Worm (Caenorhabditis elegans) whole organism, dauer: ENCODE measurements around the gene osm-6.

Source experiments
- unc-62 ChIP-seq: sonication (generic microtip); optimal IDR thresholded peaks from 2 replicates; lab custom pipeline; 2017; ENCODE audit warnings: missing biosample characterization, missing genetic modification reagents, missing genetic modification characterization

The osm-6 gene

ce11 chrV:11945429-11945828 is 18.2 kb upstream of the osm-6 start:
- no peak for TF ChIP-seq unc-62 (GFP tag; lab: Kevin White, UChicago)

DNA sequence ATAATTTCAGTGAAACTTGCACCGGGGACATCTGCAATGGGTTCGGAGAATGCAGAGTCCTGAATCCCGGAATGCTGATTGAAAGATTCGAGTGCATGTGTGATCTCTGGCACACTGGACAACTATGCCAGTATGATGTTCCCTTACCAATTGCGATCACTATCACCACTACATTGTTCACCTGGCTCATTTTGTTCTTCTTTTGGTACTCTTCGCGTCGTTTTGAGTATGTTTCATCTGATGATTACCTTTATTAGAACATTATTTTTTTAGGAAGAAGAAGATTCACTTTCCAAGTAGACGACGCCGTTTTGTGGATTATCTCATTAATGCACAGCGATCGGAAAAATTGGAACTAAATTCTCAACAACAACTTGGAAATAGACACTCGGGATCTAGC is 16.5 kb upstream of the osm-6 start:
- TF ChIP-seq unc-62 (GFP tag; lab: Kevin White, UChicago), result no peak

- no peak for TF ChIP-seq unc-62 (GFP tag; lab: Kevin White, UChicago)
Observed at ce11 chrV:11942325-11942724, 15.1 kb upstream of the osm-6 start, which contains the start of gene F58H1.6. TSS of gene F58H1.6 (plus strand) at chrV:11942625.

ce11 chrV:11941664-11942063 is 14.4 kb upstream of the osm-6 start:
- TF ChIP-seq unc-62 (GFP tag; lab: Kevin White, UChicago), result no peak

- TF ChIP-seq unc-62 (GFP tag; lab: Kevin White, UChicago), result no peak
Observed at ce11 chrV:11940329-11940728, 13.1 kb upstream of the osm-6 start.

DNA sequence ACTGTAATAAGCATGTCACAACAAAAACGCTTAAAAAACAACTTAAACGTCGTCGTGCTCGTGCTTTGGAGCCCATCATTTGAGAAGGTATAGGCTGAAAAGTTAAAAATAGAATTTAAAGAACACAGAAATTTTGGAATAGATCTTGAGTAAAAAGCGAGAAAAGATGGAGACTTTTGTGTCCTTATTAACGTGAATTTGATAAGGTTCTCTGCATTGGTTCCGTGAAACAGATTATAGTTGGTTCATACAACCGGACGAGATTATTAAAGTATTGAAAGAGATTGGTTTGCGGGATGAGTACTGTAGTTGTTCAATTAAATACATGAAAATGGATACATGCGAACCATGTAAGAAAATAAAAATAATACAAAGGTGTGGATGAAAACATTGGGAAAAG is 10.5 kb upstream of the osm-6 start, which contains the start of gene gpla-1:
TSS of gene gpla-1 (minus strand) at position 101 of the 400 bp plus-strand sequence.
- no peak for TF ChIP-seq unc-62 (GFP tag; lab: Kevin White, UChicago)

DNA sequence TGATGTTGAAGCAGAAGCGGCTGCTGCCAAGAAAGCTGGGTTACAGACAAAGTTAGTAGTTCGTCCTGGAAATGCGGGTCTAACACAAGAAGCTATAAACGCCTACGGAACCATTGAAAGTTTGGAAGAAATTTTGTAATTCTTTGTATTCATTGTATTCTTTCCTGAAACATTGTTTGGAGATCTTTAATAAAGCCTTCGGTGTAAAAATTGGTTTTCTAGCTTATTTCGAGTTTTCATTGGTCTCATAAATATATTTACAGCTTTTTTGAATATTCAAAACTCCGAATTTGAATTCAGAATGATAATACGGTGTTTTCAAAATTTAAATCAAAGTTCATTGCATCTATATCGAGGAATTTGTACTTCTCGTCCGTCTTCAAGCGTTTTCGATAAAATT is 7.6 kb upstream of the osm-6 start, which contains the start of gene F58H1.8:
TSS of gene F58H1.8 (plus strand) at position 301 of the 400 bp plus-strand sequence.
- TF ChIP-seq unc-62 (GFP tag; lab: Kevin White, UChicago), result no peak

DNA sequence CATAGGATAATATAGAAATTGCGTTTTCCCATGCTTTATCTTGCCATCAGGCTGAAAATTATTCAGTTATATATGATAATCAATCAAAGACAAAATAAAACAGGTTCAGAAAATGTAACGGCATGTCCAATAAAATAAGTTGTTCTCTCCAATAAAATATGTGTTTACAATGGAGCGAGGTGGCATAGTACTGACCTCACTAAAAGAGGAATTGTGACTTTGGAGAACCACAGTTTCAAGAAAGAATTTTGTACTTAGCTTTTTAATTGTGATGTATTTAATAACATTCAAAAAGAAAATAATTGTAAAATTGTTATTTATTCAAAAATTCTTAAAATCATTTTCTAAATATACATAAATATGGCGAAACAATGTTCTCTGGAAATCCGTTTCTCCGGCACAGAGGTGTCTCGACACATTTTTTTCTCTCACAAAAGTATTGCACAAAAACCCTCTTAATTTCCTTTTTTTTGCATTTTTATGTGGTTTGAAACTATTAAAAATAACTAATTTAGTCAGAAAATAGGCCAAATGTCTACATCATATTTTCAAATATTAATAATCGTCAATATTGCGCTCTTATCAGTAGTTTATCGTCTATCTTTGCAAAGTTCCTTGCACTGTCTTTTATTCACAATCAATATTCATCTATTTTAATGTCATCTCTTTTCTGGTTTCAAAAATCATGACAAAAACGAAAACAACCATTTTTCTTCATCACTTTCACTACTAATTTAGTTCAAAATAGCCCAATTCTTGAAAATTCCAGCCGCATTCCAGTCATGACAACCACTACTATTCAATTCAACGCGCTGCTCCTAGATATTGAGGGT is 6.2 kb upstream of the osm-6 start, which contains the start of the genes aman-2 and F58H1.3:
TSS of gene aman-2 (minus strand) at position 51 of the 833 bp plus-strand sequence.
TSS of gene F58H1.3 (plus strand) at position 783 of the 833 bp plus-strand sequence.
- no peak for TF ChIP-seq unc-62 (GFP tag; lab: Kevin White, UChicago)

ce11 chrV:11929046-11929590 is 1.9 kb upstream of the osm-6 start, which contains the start of gene F58H1.2:
TSS of gene F58H1.2 (plus strand) at chrV:11929096.
- no peak for TF ChIP-seq unc-62 (GFP tag; lab: Kevin White, UChicago)

- no peak for TF ChIP-seq unc-62 (GFP tag; lab: Kevin White, UChicago)
Observed at ce11 chrV:11921689-11922517, 5.3 kb downstream of the osm-6 start.

ce11 chrV:11921229-11921628 is 6.0 kb downstream of the osm-6 start:
- TF ChIP-seq unc-62 (GFP tag; lab: Kevin White, UChicago), result no peak

DNA sequence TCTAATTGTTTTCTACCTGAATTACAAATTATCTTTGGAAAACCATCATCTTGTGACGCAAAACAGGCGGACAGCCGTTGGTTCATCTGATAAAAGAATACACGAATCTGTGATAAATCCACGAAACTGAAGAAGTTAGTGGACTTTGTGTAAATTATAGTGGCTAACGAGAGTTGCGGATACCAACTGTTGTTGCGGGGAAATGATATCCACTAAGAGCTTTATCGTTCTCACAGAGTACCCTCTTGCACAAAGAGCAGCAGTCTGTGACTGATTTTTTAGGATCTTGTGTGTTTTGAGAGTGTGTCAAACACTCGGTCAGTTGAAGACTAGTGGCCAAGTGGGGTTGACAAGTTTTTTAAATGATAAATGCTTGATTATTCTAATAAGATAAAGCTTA is 7.6 kb downstream of the osm-6 start:
- TF ChIP-seq unc-62 (GFP tag; lab: Kevin White, UChicago), result no peak

DNA sequence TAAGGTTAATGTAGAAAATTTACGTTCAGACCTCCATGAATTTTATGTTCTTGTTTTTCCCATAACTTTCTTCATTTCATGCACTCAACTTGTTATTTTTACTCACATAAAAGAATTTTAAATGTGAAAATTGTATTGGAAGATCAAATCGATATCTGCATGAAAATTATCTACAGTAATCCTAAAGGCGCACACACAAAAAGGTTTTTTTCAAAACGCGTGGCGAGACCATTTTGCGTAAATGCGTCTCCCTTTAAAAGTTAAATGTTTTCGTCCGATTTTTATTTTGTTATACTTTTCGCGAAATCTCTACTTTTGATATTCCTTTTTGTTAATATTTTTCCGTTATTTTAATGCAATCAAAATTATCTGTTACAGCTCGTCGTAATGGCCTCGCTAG is 10.1 kb downstream of the osm-6 start, which contains the start of gene R31.2:
TSS of gene R31.2 (plus strand) at position 388 of the 400 bp plus-strand sequence.
- TF ChIP-seq unc-62 (GFP tag; lab: Kevin White, UChicago), result no peak

DNA sequence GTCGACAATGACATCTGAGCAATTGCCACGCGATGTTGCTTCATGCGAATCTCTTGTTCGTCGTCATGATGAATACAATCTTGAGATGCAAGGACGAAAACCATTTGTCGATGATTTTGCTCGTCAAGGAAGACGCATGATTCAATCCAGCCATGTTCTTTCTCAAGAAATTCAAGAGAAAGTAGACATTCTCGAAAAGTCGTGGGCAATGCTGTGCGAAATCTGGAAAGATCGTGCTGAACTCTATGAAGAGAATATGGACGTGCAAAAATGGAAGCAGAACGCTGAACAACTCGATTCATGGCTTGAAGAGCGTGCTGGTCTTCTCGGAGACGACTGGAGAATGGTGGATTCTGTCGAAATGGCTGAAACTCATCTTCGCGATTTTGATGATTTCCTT is 14.0 kb downstream of the osm-6 start:
- no peak for TF ChIP-seq unc-62 (GFP tag; lab: Kevin White, UChicago)

- TF ChIP-seq unc-62 (GFP tag; lab: Kevin White, UChicago), result no peak
Observed at ce11 chrV:11905977-11906376, 21.3 kb downstream of the osm-6 start.
